Worm (Caenorhabditis elegans): ENCODE results near the gene C37E2.2.

- no peak for TF ChIP-seq akir-1 (GFP tag; optimal IDR thresholded peaks at IDR 0.05)
- TF ChIP-seq aptf-3 (GFP tag; IDR thresholded peaks at IDR 0.05), result no peak
- TF ChIP-seq T26A5.8 (tag; optimal IDR thresholded peaks at IDR 0.05), result no peak
- TF ChIP-seq rec-8 (tag; optimal IDR thresholded peaks at IDR 0.05), result no peak
- no peak for TF ChIP-seq snpc-4 (GFP tag; optimal IDR thresholded peaks at IDR 0.05)
- TF ChIP-seq snpc-4 (tag; optimal IDR thresholded peaks at IDR 0.05), result no peak
- TF ChIP-seq unc-62 (GFP tag; optimal IDR thresholded peaks at IDR 0.05), result no peak
- TF ChIP-seq mcd-1 (GFP tag; IDR thresholded peaks at IDR 0.05), result no peak
- TF ChIP-seq hmg-20 (GFP tag; IDR thresholded peaks at IDR 0.05), result no peak
- TF ChIP-seq F33H1.4 (GFP tag; IDR thresholded peaks at IDR 0.05), result no peak
Observed at ce11 chrX:14214520-14215023, 38.7 kb downstream of the C37E2.2 start, which contains the start of gene K06G5.1.

Measured in whole organism, young adult.